Worm (Caenorhabditis elegans) whole organism, late embryonic: ENCODE measurements around the gene R06F6.12.

Source experiments
- C38D4.7 ChIP-seq: fragments of 200-800 bp; sonication (Bioruptor generic); optimal IDR thresholded peaks from 2 replicates; lab custom pipeline; 2018; ENCODE audit warnings: mild to moderate bottlenecking, missing genetic modification characterization, moderate library complexity, missing compliant biosample characterization
- che-1 ChIP-seq: sonication (generic microtip); optimal IDR thresholded peaks from 2 replicates; lab custom pipeline; 2016; ENCODE audit warnings: mild to moderate bottlenecking, missing genetic modification characterization, missing compliant biosample characterization
- lim-6 ChIP-seq: sonication (generic microtip); optimal IDR thresholded peaks from 2 replicates; lab custom pipeline; 2016; ENCODE audit warnings: missing genetic modification characterization, missing compliant biosample characterization
- nhr-11 ChIP-seq: fragments of 150-350 bp; optimal IDR thresholded peaks from 2 replicates; lab custom pipeline; 2014; ENCODE audit warnings: missing biosample characterization, missing genetic modification characterization
- pqm-1 ChIP-seq: sonication (generic microtip); optimal IDR thresholded peaks from 2 replicates; lab custom pipeline; 2016; ENCODE audit warnings: missing genetic modification characterization, missing compliant biosample characterization

ce11 chrII:10778026-10778425 is 45.9 kb downstream of the R06F6.12 start, which contains the start of gene mpz-1:
- TF ChIP-seq nhr-11 (no peak), C38D4.7 (GFP tag; lab: Kevin White, UChicago) (no peak), lim-6 (tag; lab: Kevin White, UChicago) (no peak), che-1 (no peak), pqm-1 (no peak)
